Worm (Caenorhabditis elegans) whole organism, L1 larva: ENCODE results near the gene abcf-1.

Source experiments
- F16B12.6 ChIP-seq: fragments of 150-350 bp; optimal IDR thresholded peaks from 2 replicates; lab custom pipeline; 2014; ENCODE audit warnings: missing biosample characterization, missing genetic modification characterization
- Y116A8C.19 ChIP-seq: sonication (generic microtip); optimal IDR thresholded peaks from 2 replicates; lab custom pipeline; 2016; ENCODE audit warnings: missing compliant biosample characterization, missing genetic modification characterization, borderline replicate concordance
- aly-2 ChIP-seq: fragments of 150-350 bp; optimal IDR thresholded peaks from 2 replicates; lab custom pipeline; 2014; ENCODE audit warnings: missing biosample characterization, missing genetic modification characterization
- dpl-1 ChIP-seq, 3 experiments: fragments of 150-350 bp in 2 of 3; sonication (generic microtip) in 1 of 3; optimal IDR thresholded peaks; 2 replicates each; lab custom pipeline; 2014 to 2017; ENCODE audit warnings: missing biosample characterization in 3 of 3, missing genetic modification characterization in 3 of 3, missing genetic modification reagents in 3 of 3
- efl-1 ChIP-seq, 4 experiments: fragments of 150-350 bp; optimal IDR thresholded peaks in 3 of 4; peaks in 1 of 4; 1 replicate in 1 of 4; 2 replicates in 3 of 4; lab custom pipeline; 2014; ENCODE audit warnings: missing biosample characterization in 2 of 4, missing genetic modification characterization in 2 of 4, missing genetic modification reagents in 2 of 4
- elt-3 ChIP-seq, 6 experiments: fragments of 150-350 bp in 1 of 6; sonication (generic microtip); optimal IDR thresholded peaks; 2 replicates each; lab custom pipeline; 2017 to 2018; ENCODE audit warnings: missing biosample characterization in 6 of 6, missing genetic modification characterization in 6 of 6, inconsistent platforms in 1 of 6
- fkh-8 ChIP-seq: sonication (generic microtip); optimal IDR thresholded peaks from 2 replicates; lab custom pipeline; 2016; ENCODE audit warnings: mild to moderate bottlenecking, missing genetic modification characterization, missing compliant biosample characterization
- hlh-4 ChIP-seq: sonication (generic microtip); optimal IDR thresholded peaks from 2 replicates; lab custom pipeline; 2016; ENCODE audit warnings: mild to moderate bottlenecking, missing genetic modification characterization, missing compliant biosample characterization
- irx-1 ChIP-seq: sonication (generic microtip); optimal IDR thresholded peaks from 2 replicates; lab custom pipeline; 2016; ENCODE audit warnings: missing genetic modification characterization, missing compliant biosample characterization
- isw-1 ChIP-seq: fragments of 200-800 bp; sonication (Bioruptor generic); IDR thresholded peaks from 2 replicates; pipeline ENCODE4 v1.3.6; 2022; ENCODE audit warnings: missing genetic modification characterization, missing compliant biosample characterization
- jun-1 ChIP-seq: fragments of 150-350 bp; optimal IDR thresholded peaks from 2 replicates; lab custom pipeline; 2014; ENCODE audit warnings: missing biosample characterization, missing genetic modification reagents, missing genetic modification characterization
- lin-13 ChIP-seq: fragments of 150-350 bp; optimal IDR thresholded peaks from 2 replicates; lab custom pipeline; 2014; ENCODE audit warnings: missing biosample characterization, missing genetic modification reagents, missing genetic modification characterization
- lin-14 ChIP-seq: fragments of 200-800 bp; sonication (Bioruptor generic); optimal IDR thresholded peaks from 2 replicates; lab custom pipeline; 2018; ENCODE audit warnings: mild to moderate bottlenecking, missing genetic modification characterization, moderate library complexity, missing compliant biosample characterization
- lin-15B ChIP-seq: fragments of 150-350 bp; sonication (generic microtip); optimal IDR thresholded peaks from 3 replicates; lab custom pipeline; 2014; ENCODE audit warnings: missing biosample characterization, missing genetic modification characterization
- lir-3 ChIP-seq: sonication (generic microtip); optimal IDR thresholded peaks from 2 replicates; lab custom pipeline; 2016; ENCODE audit warnings: mild to moderate bottlenecking, missing genetic modification characterization, moderate library complexity, missing compliant biosample characterization; ENCODE audit not compliant: poor library complexity
- mef-2 ChIP-seq: fragments of 150-350 bp; optimal IDR thresholded peaks from 2 replicates; lab custom pipeline; 2014; ENCODE audit warnings: missing biosample characterization, missing genetic modification characterization
- nhr-11 ChIP-seq: fragments of 150-350 bp; optimal IDR thresholded peaks from 2 replicates; lab custom pipeline; 2014; ENCODE audit warnings: missing biosample characterization, missing genetic modification characterization
- nhr-19 ChIP-seq: fragments of 200-800 bp; sonication (Bioruptor generic); conservative IDR thresholded peaks from 2 replicates; pipeline ENCODE4 v1.3.6; 2022; ENCODE audit warnings: missing genetic modification characterization, missing compliant biosample characterization
- nhr-20 ChIP-seq: sonication (generic microtip); optimal IDR thresholded peaks from 2 replicates; lab custom pipeline; 2016; ENCODE audit warnings: mild to moderate bottlenecking, missing genetic modification characterization, missing compliant biosample characterization
- nhr-28 ChIP-seq: fragments of 150-350 bp; optimal IDR thresholded peaks from 2 replicates; lab custom pipeline; 2014; ENCODE audit warnings: missing biosample characterization, missing genetic modification characterization
- nhr-71 ChIP-seq: sonication (generic microtip); optimal IDR thresholded peaks from 2 replicates; lab custom pipeline; 2016; ENCODE audit warnings: mild to moderate bottlenecking, missing genetic modification characterization, moderate library complexity, missing compliant biosample characterization
- nhr-77 ChIP-seq: fragments of 150-350 bp; optimal IDR thresholded peaks from 2 replicates; lab custom pipeline; 2014; ENCODE audit warnings: missing biosample characterization, missing genetic modification characterization
- nhr-84 ChIP-seq: sonication (generic microtip); optimal IDR thresholded peaks from 2 replicates; lab custom pipeline; 2017; ENCODE audit warnings: missing biosample characterization, missing genetic modification characterization
- nhr-85 ChIP-seq: sonication (generic microtip); peaks from one replicate; lab custom pipeline; 2016; ENCODE audit warnings: missing genetic modification characterization, inconsistent platforms, missing compliant biosample characterization
- pag-3 ChIP-seq: sonication (generic microtip); optimal IDR thresholded peaks from 2 replicates; lab custom pipeline; 2017; ENCODE audit warnings: missing genetic modification characterization, mild to moderate bottlenecking, missing compliant biosample characterization, antibody characterized with exemption, borderline replicate concordance; ENCODE audit not compliant: insufficient read depth
- rnt-1 ChIP-seq: sonication (generic microtip); optimal IDR thresholded peaks from 2 replicates; lab custom pipeline; 2016; ENCODE audit warnings: mild to moderate bottlenecking, missing genetic modification characterization, moderate library complexity, missing compliant biosample characterization
- skn-1 ChIP-seq: fragments of 150-350 bp; optimal IDR thresholded peaks from 2 replicates; lab custom pipeline; 2014; ENCODE audit warnings: missing biosample characterization, missing genetic modification characterization
- snpc-4 ChIP-seq: fragments of 150-350 bp; optimal IDR thresholded peaks from 2 replicates; lab custom pipeline; 2014; ENCODE audit warnings: missing biosample characterization, missing genetic modification characterization
- snu-23 ChIP-seq: sonication (generic microtip); optimal IDR thresholded peaks from 2 replicates; lab custom pipeline; 2016; ENCODE audit warnings: missing genetic modification characterization, missing compliant biosample characterization
- sox-4 ChIP-seq: sonication (generic microtip); optimal IDR thresholded peaks from 2 replicates; lab custom pipeline; 2016; ENCODE audit warnings: missing genetic modification characterization, missing compliant biosample characterization
- sup-37 ChIP-seq: fragments of 200-800 bp; sonication (Bioruptor generic); optimal IDR thresholded peaks from 2 replicates; lab custom pipeline; 2018; ENCODE audit warnings: mild to moderate bottlenecking, missing genetic modification characterization, missing compliant biosample characterization
- tlp-1 ChIP-seq: fragments of 150-350 bp; optimal IDR thresholded peaks from 2 replicates; lab custom pipeline; 2014; ENCODE audit warnings: missing biosample characterization, missing genetic modification characterization
- unc-130 ChIP-seq: fragments of 150-350 bp; optimal IDR thresholded peaks from 2 replicates; lab custom pipeline; 2017; ENCODE audit warnings: missing biosample characterization, missing genetic modification characterization, inconsistent platforms
- unc-62 ChIP-seq: fragments of 150-350 bp; optimal IDR thresholded peaks from 2 replicates; lab custom pipeline; 2014; ENCODE audit warnings: missing biosample characterization, missing genetic modification reagents, missing genetic modification characterization
- unc-98 ChIP-seq: fragments of 200-800 bp; sonication (Bioruptor generic); IDR thresholded peaks from 2 replicates; pipeline ENCODE4 v1.3.6; 2022; ENCODE audit warnings: missing genetic modification characterization, missing compliant biosample characterization
- xbp-1 ChIP-seq: sonication (generic microtip); optimal IDR thresholded peaks from 2 replicates; lab custom pipeline; 2016; ENCODE audit warnings: missing genetic modification characterization, missing compliant biosample characterization
- zip-4 ChIP-seq: fragments of 200-800 bp; sonication (Bioruptor generic); optimal IDR thresholded peaks from 2 replicates; lab custom pipeline; 2018; ENCODE audit warnings: mild to moderate bottlenecking, missing genetic modification characterization, moderate library complexity, missing compliant biosample characterization
- ztf-4 ChIP-seq: fragments of 150-350 bp; optimal IDR thresholded peaks from 2 replicates; lab custom pipeline; 2014; ENCODE audit warnings: missing biosample characterization, missing genetic modification characterization

abcf-1 gene

ce11 chrV:12780248-12780647 lies 17.1 kb upstream of the abcf-1 start (continued):
- TF ChIP-seq xbp-1 (tag; lab: Kevin White, UChicago) (peak; percentile 10), unc-130 (peak; percentile 12), sox-4 (no peak), efl-1 (optimal IDR thresholded peaks at IDR 0.05; lab: Kevin White, UChicago) (peak; percentile 35 to 51), efl-1 (GFP tag; optimal IDR thresholded peaks at IDR 0.05 in 1 of 2; lab: Kevin White, UChicago) (peak; percentile 41 to 93), rnt-1 (peak; percentile 53), tlp-1 (tag; lab: Kevin White, UChicago) (no peak)

ce11 chrV:12773852-12774251 lies 10.7 kb upstream of the abcf-1 start:
- TF ChIP-seq hlh-4 (tag; lab: Kevin White, UChicago) (no peak), snu-23 (GFP tag; lab: Kevin White, UChicago) (no peak), efl-1 (optimal IDR thresholded peaks at IDR 0.05; lab: Kevin White, UChicago) (no peak), efl-1 (GFP tag; optimal IDR thresholded peaks at IDR 0.05 in 1 of 2; lab: Kevin White, UChicago) (peak in 1 of 2 experiments; percentile 86), fkh-8 (peak; percentile 59), sup-37 (GFP tag; lab: Kevin White, UChicago) (no peak), lin-14 (GFP tag; lab: Kevin White, UChicago) (no peak), nhr-28 (no peak), Y116A8C.19 (tag; lab: Kevin White, UChicago) (no peak)

- TF ChIP-seq nhr-19 (GFP tag; lab: Robert Waterston, UW) (no peak), mef-2 (tag; lab: Kevin White, UChicago) (no peak), lin-15B (tag; lab: Kevin White, UChicago) (no peak), F16B12.6 (tag; lab: Kevin White, UChicago) (no peak), skn-1 (no peak)
These were observed 10.0 kb upstream of the abcf-1 start, which contains the start of gene ZC455.1 for ce11 chrV:12773222-12773621. TSS of gene ZC455.1 (plus strand) at chrV:12773522.

ce11 chrV:12768946-12769345 lies 5.8 kb upstream of the abcf-1 start, which contains the start of gene srt-43:
TSS of gene srt-43 (plus strand) at chrV:12769246.
- TF ChIP-seq pag-3 (tag; lab: Kevin White, UChicago) = no peak
- TF ChIP-seq irx-1 (tag; lab: Kevin White, UChicago) = no peak
- TF ChIP-seq nhr-85 (tag; lab: Kevin White, UChicago) = no peak
- TF ChIP-seq elt-3 (tag; optimal IDR thresholded peaks at IDR 0.05; lab: Kevin White, UChicago) = no peak
- TF ChIP-seq zip-4 (GFP tag; lab: Kevin White, UChicago) = no peak
- TF ChIP-seq nhr-11 (tag; lab: Kevin White, UChicago) = no peak
- TF ChIP-seq unc-98 = no peak

ce11 chrV:12760913-12761312 lies 2.3 kb downstream of the abcf-1 start, which contains the start of gene F18E2.15:
TSS of gene F18E2.15 (minus strand) at chrV:12761013.
- TF ChIP-seq lir-3 (tag; lab: Kevin White, UChicago) = no peak
- TF ChIP-seq lin-15B (tag; lab: Kevin White, UChicago) = no peak
- no peak for TF ChIP-seq isw-1 (GFP tag; lab: Robert Waterston, UW)
- TF ChIP-seq ztf-4 (tag; lab: Kevin White, UChicago) = no peak
- TF ChIP-seq xbp-1 (tag; lab: Kevin White, UChicago) = no peak
- no peak for TF ChIP-seq unc-62 (GFP tag; lab: Kevin White, UChicago)
- TF ChIP-seq nhr-84 (tag; lab: Kevin White, UChicago) = no peak
- TF ChIP-seq aly-2 (tag; lab: Kevin White, UChicago) = no peak
- TF ChIP-seq, all 84 proteins: peak for 0

- TF ChIP-seq sup-37 (GFP tag; lab: Kevin White, UChicago) = no peak
- TF ChIP-seq efl-1 (optimal IDR thresholded peaks at IDR 0.05; lab: Kevin White, UChicago) = no peak
- no peak for TF ChIP-seq efl-1 (GFP tag; optimal IDR thresholded peaks at IDR 0.05 in 1 of 2; lab: Kevin White, UChicago)
- no peak for TF ChIP-seq ztf-4 (tag; lab: Kevin White, UChicago)
- TF ChIP-seq nhr-71 (tag; lab: Kevin White, UChicago) = no peak
- no peak for TF ChIP-seq unc-98
- TF ChIP-seq jun-1 (tag; lab: Kevin White, UChicago) = no peak
- no peak for TF ChIP-seq sox-4
- TF ChIP-seq lir-3 (tag; lab: Kevin White, UChicago) = no peak
- no peak for TF ChIP-seq nhr-20 (tag; lab: Kevin White, UChicago)
- no peak for TF ChIP-seq skn-1
- TF ChIP-seq elt-3 (tag; optimal IDR thresholded peaks at IDR 0.05; lab: Kevin White, UChicago) = no peak
- TF ChIP-seq lin-13 (GFP tag; lab: Kevin White, UChicago) = no peak
- no peak for TF ChIP-seq dpl-1 (GFP tag; optimal IDR thresholded peaks at IDR 0.05; lab: Kevin White, UChicago)
- TF ChIP-seq snpc-4 = no peak
- no peak for TF ChIP-seq nhr-77 (tag; lab: Kevin White, UChicago)
These were observed 3.5 kb downstream of the abcf-1 start, which contains the start of gene papl-1 for ce11 chrV:12759660-12760059. TSS of gene papl-1 (minus strand) at chrV:12759760.
